Fruit fly (Drosophila melanogaster): ENCODE results near the gene Tom40.

The Tom40 gene

DNA sequence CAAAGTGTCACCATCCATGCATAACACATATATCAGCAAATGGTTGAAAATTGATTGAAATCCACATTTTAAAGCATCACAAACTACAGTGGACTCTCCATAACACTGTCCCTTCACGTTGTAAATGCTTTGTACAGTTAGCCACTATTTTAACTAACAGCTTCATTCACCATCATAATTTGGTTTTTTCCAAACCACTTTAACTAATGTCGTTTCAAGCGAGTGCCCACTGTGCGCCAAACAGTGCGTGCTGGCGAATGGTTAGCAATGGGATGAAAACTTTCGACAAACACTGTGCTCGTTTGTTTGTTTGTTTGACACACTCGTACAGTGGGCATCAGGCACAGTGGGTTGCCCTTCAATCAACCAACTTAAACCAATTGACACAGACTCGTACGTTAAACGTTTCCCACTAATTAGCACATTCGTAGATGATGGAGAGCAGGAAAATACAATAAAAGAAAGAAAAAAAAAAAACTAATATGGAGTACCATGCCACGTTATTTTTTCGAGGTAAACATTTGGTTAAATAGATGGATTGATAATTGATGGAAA is 36.4 kb upstream of the Tom40 start:
- TF ChIP-seq Eip75B (GFP tag; optimal IDR thresholded peaks at IDR 0.05) (peak; percentile 44), CG1621 (tag; optimal IDR thresholded peaks at IDR 0.05) (peak; percentile 63), Hr38 (GFP tag; optimal IDR thresholded peaks at IDR 0.05) (peak; percentile 73), CG34406 (GFP tag; optimal IDR thresholded peaks at IDR 0.05) (peak; percentile 59), Eip93F (GFP tag; optimal IDR thresholded peaks at IDR 0.05) (no peak), fd59A (GFP tag; optimal IDR thresholded peaks at IDR 0.05) (peak; percentile 60), net (GFP tag; optimal IDR thresholded peaks at IDR 0.05) (peak; percentile 82), spab (GFP tag; optimal IDR thresholded peaks at IDR 0.05) (peak; percentile 25), Sox102F (GFP tag; optimal IDR thresholded peaks at IDR 0.05) (peak; percentile 66), Eip78C (GFP tag) (peak; percentile 89), CG10631 (GFP tag; optimal IDR thresholded peaks at IDR 0.05) (peak; percentile 71), acj6 (GFP tag; optimal IDR thresholded peaks at IDR 0.05) (peak; percentile 84), Gug (GFP tag; IDR thresholded peaks at IDR 0.05) (peak; percentile 91), fd85E (GFP tag; optimal IDR thresholded peaks at IDR 0.05) (no peak), achi (GFP tag; optimal IDR thresholded peaks at IDR 0.05) (peak; percentile 81), CG3919 (GFP tag; optimal IDR thresholded peaks at IDR 0.05) (peak; percentile 79), Ets21C (GFP tag; optimal IDR thresholded peaks at IDR 0.05) (peak; percentile 84), salr (GFP tag; optimal IDR thresholded peaks at IDR 0.05) (peak; percentile 60 to 62), Lpt (GFP tag; optimal IDR thresholded peaks at IDR 0.05) (peak; percentile 73), CG16779 (tag; optimal IDR thresholded peaks at IDR 0.05) (no peak), vri (GFP tag; optimal IDR thresholded peaks at IDR 0.05) (peak; percentile 82), fkh (GFP tag; optimal IDR thresholded peaks at IDR 0.05) (peak; percentile 74), ss (GFP tag; optimal IDR thresholded peaks at IDR 0.05) (peak in 1 of 2 experiments; percentile 35), CG10669 (GFP tag; optimal IDR thresholded peaks at IDR 0.05) (peak; percentile 60), CG11902 (GFP tag; optimal IDR thresholded peaks at IDR 0.05) (peak; percentile 80), CG6163 (GFP tag; IDR thresholded peaks at IDR 0.05) (peak; percentile 89), CG8632 (GFP tag; optimal IDR thresholded peaks at IDR 0.05) (peak; percentile 53), Hr39 (GFP tag; optimal IDR thresholded peaks at IDR 0.05) (peak; percentile 92), CG9139 (GFP tag; optimal IDR thresholded peaks at IDR 0.05) (no peak), cyc (GFP tag; optimal IDR thresholded peaks at IDR 0.05) (peak; percentile 89), Ets96B (tag; optimal IDR thresholded peaks at IDR 0.05) (peak; percentile 50), topi (GFP tag; optimal IDR thresholded peaks at IDR 0.05) (peak; percentile 85), CG11762 (GFP tag; optimal IDR thresholded peaks at IDR 0.05; ENCODE audit: insufficient read depth) (peak; percentile 58), CG8319 (GFP tag; optimal IDR thresholded peaks at IDR 0.05) (peak; percentile 56), CG31627 (GFP tag; optimal IDR thresholded peaks at IDR 0.05) (peak; percentile 92), Smox (GFP tag; optimal IDR thresholded peaks at IDR 0.05) (peak; percentile 80), Met (GFP tag; optimal IDR thresholded peaks at IDR 0.05) (peak; percentile 86), Sox14 (GFP tag; optimal IDR thresholded peaks at IDR 0.05) (peak; percentile 85), svp (GFP tag) (peak; percentile 89), CG6276 (GFP tag; optimal IDR thresholded peaks at IDR 0.05) (peak; percentile 78), Blimp-1 (GFP tag; optimal IDR thresholded peaks at IDR 0.05) (peak; percentile 3), CG6808 (GFP tag; optimal IDR thresholded peaks at IDR 0.05) (no peak), Hr4 (GFP tag; optimal IDR thresholded peaks at IDR 0.05) (peak; percentile 85), CG11294 (GFP tag; IDR thresholded peaks at IDR 0.05) (peak; percentile 89), CG7368 (GFP tag; optimal IDR thresholded peaks at IDR 0.05) (peak; percentile 79), OdsH (GFP tag; optimal IDR thresholded peaks at IDR 0.05) (peak; percentile 87), pdm3 (GFP tag; optimal IDR thresholded peaks at IDR 0.05) (peak; percentile 88), eg (GFP tag; IDR thresholded peaks at IDR 0.05) (peak; percentile 96), CG8119 (GFP tag; IDR thresholded peaks at IDR 0.05) (peak; percentile 82), CG32006 (GFP tag; optimal IDR thresholded peaks at IDR 0.05) (peak; percentile 89), CG15336 (GFP tag; IDR thresholded peaks at IDR 0.05) (peak; percentile 88), CG6854 (GFP tag; optimal IDR thresholded peaks at IDR 0.05) (no peak)
